Worm (Caenorhabditis elegans) whole organism, mixed stage, embryonic: ENCODE results near the gene R09F10.5.

ENCODE experiments used
- bed-3 ChIP-seq: fragments of 200-800 bp; sonication (Bioruptor generic); optimal IDR thresholded peaks from 3 replicates; lab custom pipeline; 2018; ENCODE audit warnings: mild to moderate bottlenecking, missing genetic modification characterization, moderate library complexity, missing compliant biosample characterization
- elt-3 ChIP-seq: fragments of 150-350 bp; optimal IDR thresholded peaks from 2 replicates; lab custom pipeline; 2014; ENCODE audit warnings: missing biosample characterization, missing genetic modification characterization
- nhr-2 ChIP-seq: fragments of 150-350 bp; optimal IDR thresholded peaks from 2 replicates; lab custom pipeline; 2014; ENCODE audit warnings: missing biosample characterization, missing genetic modification characterization
- sptf-1 ChIP-seq: sonication (generic microtip); optimal IDR thresholded peaks from 2 replicates; lab custom pipeline; 2017; ENCODE audit warnings: mild to moderate bottlenecking, missing genetic modification characterization, moderate library complexity, missing compliant biosample characterization

- TF ChIP-seq nhr-2 (tag; lab: Kevin White, UChicago): no peak
- no peak for TF ChIP-seq sptf-1
- TF ChIP-seq elt-3 (tag; lab: Kevin White, UChicago): no peak
- no peak for TF ChIP-seq bed-3 (GFP tag; lab: Kevin White, UChicago)
Measured at ce11 chrX:8340393-8340792, 32.9 kb upstream of the R09F10.5 start, which contains the start of gene F55E10.2.
